Fruit fly (Drosophila melanogaster) whole organism, embryonic: ENCODE measurements around the gene CG16953.

Experiments
- B-H2 ChIP-seq: fragments of 200-800 bp; sonication (Bioruptor generic); optimal IDR thresholded peaks from 2 replicates; lab custom pipeline; 2018; ENCODE audit warnings: missing biosample characterization, mild to moderate bottlenecking, missing genetic modification characterization
- Blimp-1 ChIP-seq: fragments of 200-800 bp; sonication (Bioruptor generic); optimal IDR thresholded peaks from 3 replicates; lab custom pipeline; 2018; ENCODE audit warnings: missing biosample characterization, missing genetic modification characterization, mild to moderate bottlenecking, moderate library complexity, missing genetic modification reagents
- C15 ChIP-seq: fragments of 200-800 bp; sonication (Bioruptor generic); IDR thresholded peaks from 3 replicates; pipeline ENCODE4 v1.3.6; 2022; ENCODE audit warnings: missing biosample characterization, missing genetic modification characterization
- CG10654 ChIP-seq: fragments of 200-800 bp; sonication (Bioruptor generic); optimal IDR thresholded peaks from 2 replicates; lab custom pipeline; 2016; ENCODE audit warnings: missing biosample characterization, missing genetic modification characterization
- CG13894 ChIP-seq: fragments of 200-800 bp; sonication (Bioruptor generic); optimal IDR thresholded peaks from 3 replicates; lab custom pipeline; 2018; ENCODE audit warnings: missing biosample characterization, mild to moderate bottlenecking, missing genetic modification characterization, moderate library complexity
- CG1603 ChIP-seq: fragments of 200-800 bp; sonication (Bioruptor generic); optimal IDR thresholded peaks from 2 replicates; lab custom pipeline; 2019; ENCODE audit warnings: missing biosample characterization, mild to moderate bottlenecking, missing genetic modification characterization, moderate library complexity
- CG1647 ChIP-seq: fragments of 200-800 bp; sonication (Bioruptor generic); optimal IDR thresholded peaks from 3 replicates; lab custom pipeline; 2016; ENCODE audit warnings: missing biosample characterization, missing genetic modification characterization
- CG17186 ChIP-seq: fragments of 200-800 bp; sonication (Bioruptor generic); optimal IDR thresholded peaks from 3 replicates; lab custom pipeline; 2017; ENCODE audit warnings: missing biosample characterization, missing genetic modification reagents, missing genetic modification characterization
- CG17359 ChIP-seq: fragments of 200-800 bp; sonication (Bioruptor generic); optimal IDR thresholded peaks from 3 replicates; lab custom pipeline; 2018; ENCODE audit warnings: missing biosample characterization, mild to moderate bottlenecking, missing genetic modification characterization, moderate library complexity
- CG2129 ChIP-seq: fragments of 200-800 bp; sonication (Bioruptor generic); IDR thresholded peaks from 2 replicates; pipeline ENCODE4 v1.3.6; 2022; ENCODE audit warnings: missing biosample characterization, missing genetic modification characterization; ENCODE audit not compliant: partially characterized antibody
- CG2678 ChIP-seq: fragments of 200-800 bp; sonication (Bioruptor generic); optimal IDR thresholded peaks from 3 replicates; lab custom pipeline; 2019; ENCODE audit warnings: missing biosample characterization, mild to moderate bottlenecking, missing genetic modification characterization, moderate library complexity
- CG30403 ChIP-seq: fragments of 200-800 bp; sonication (Bioruptor generic); optimal IDR thresholded peaks from 3 replicates; lab custom pipeline; 2016; ENCODE audit warnings: missing biosample characterization, missing genetic modification characterization
- CG31365 ChIP-seq: fragments of 200-800 bp; sonication (Bioruptor generic); optimal IDR thresholded peaks from 2 replicates; lab custom pipeline; 2018; ENCODE audit warnings: missing biosample characterization, mild to moderate bottlenecking, missing genetic modification characterization
- CG31388 ChIP-seq: fragments of 200-800 bp; sonication (Bioruptor generic); optimal IDR thresholded peaks from 2 replicates; lab custom pipeline; 2016; ENCODE audit warnings: missing biosample characterization, missing genetic modification characterization
- CG32767 ChIP-seq: fragments of 200-800 bp; sonication (Bioruptor generic); IDR thresholded peaks from 2 replicates; pipeline ENCODE4 v1.3.6; 2022; ENCODE audit warnings: missing biosample characterization, missing genetic modification characterization
- CG4617 ChIP-seq: fragments of 200-800 bp; sonication (Bioruptor generic); optimal IDR thresholded peaks from 3 replicates; lab custom pipeline; 2016; ENCODE audit warnings: missing biosample characterization, missing genetic modification characterization, borderline replicate concordance
- CG5180 ChIP-seq: fragments of 200-800 bp; sonication (Bioruptor generic); optimal IDR thresholded peaks from 3 replicates; lab custom pipeline; 2017; ENCODE audit warnings: missing biosample characterization, missing genetic modification characterization, mild to moderate bottlenecking, moderate library complexity, missing genetic modification reagents
- CG7963 ChIP-seq: fragments of 200-800 bp; sonication (Bioruptor generic); IDR thresholded peaks from 3 replicates; pipeline ENCODE4 v1.3.6; 2022; ENCODE audit warnings: missing biosample characterization, missing genetic modification characterization; ENCODE audit not compliant: partially characterized antibody
- CG8388 ChIP-seq: fragments of 200-800 bp; sonication (Bioruptor generic); optimal IDR thresholded peaks from 2 replicates; lab custom pipeline; 2019; ENCODE audit warnings: missing biosample characterization, mild to moderate bottlenecking, missing genetic modification characterization, moderate library complexity
- CG9215 ChIP-seq: fragments of 200-800 bp; sonication (Bioruptor generic); IDR thresholded peaks from 2 replicates; pipeline ENCODE4 v1.3.6; 2022; ENCODE audit warnings: missing biosample characterization, missing genetic modification characterization
- CG9727 ChIP-seq: fragments of 200-800 bp; sonication (Bioruptor generic); optimal IDR thresholded peaks from 3 replicates; lab custom pipeline; 2017; ENCODE audit warnings: missing biosample characterization, mild to moderate bottlenecking, missing genetic modification characterization
- CG9817 ChIP-seq: fragments of 200-800 bp; sonication (Bioruptor generic); optimal IDR thresholded peaks from 2 replicates; lab custom pipeline; 2018; ENCODE audit warnings: missing biosample characterization, mild to moderate bottlenecking, missing genetic modification characterization, moderate library complexity
- CG9932 ChIP-seq: fragments of 200-800 bp; sonication (Bioruptor generic); IDR thresholded peaks from 2 replicates; pipeline ENCODE4 v1.3.6; 2022; ENCODE audit warnings: missing biosample characterization, missing genetic modification characterization
- Chrac-16 ChIP-seq: fragments of 200-800 bp; sonication (Bioruptor generic); optimal IDR thresholded peaks from 3 replicates; lab custom pipeline; 2016; ENCODE audit warnings: missing biosample characterization, missing genetic modification characterization
- D19A ChIP-seq: fragments of 200-800 bp; optimal IDR thresholded peaks from 3 replicates; lab custom pipeline; 2019; ENCODE audit warnings: missing biosample characterization, mild to moderate bottlenecking, missing genetic modification characterization, moderate library complexity
- Dp ChIP-seq: fragments of 200-800 bp; sonication (Bioruptor generic); optimal IDR thresholded peaks from 2 replicates; lab custom pipeline; 2018; ENCODE audit warnings: missing biosample characterization, mild to moderate bottlenecking, missing genetic modification characterization, moderate library complexity
- E2f2 ChIP-seq: fragments of 200-800 bp; sonication (Bioruptor generic); IDR thresholded peaks from 2 replicates; pipeline ENCODE4 v1.3.6; 2022; ENCODE audit warnings: missing biosample characterization, missing genetic modification characterization
- Hr3 ChIP-seq: fragments of 200-800 bp; sonication (Bioruptor generic); optimal IDR thresholded peaks from 3 replicates; lab custom pipeline; 2016; ENCODE audit warnings: missing biosample characterization, missing genetic modification characterization
- MTF-1 ChIP-seq: fragments of 200-800 bp; sonication (Bioruptor generic); optimal IDR thresholded peaks from 2 replicates; lab custom pipeline; 2018; ENCODE audit warnings: missing biosample characterization, mild to moderate bottlenecking, missing genetic modification characterization, borderline replicate concordance
- Mad ChIP-seq: fragments of 200-800 bp; sonication (Bioruptor generic); optimal IDR thresholded peaks from 2 replicates; lab custom pipeline; 2016; ENCODE audit warnings: missing biosample characterization, missing genetic modification characterization
- Myb ChIP-seq: fragments of 200-800 bp; sonication (Bioruptor generic); optimal IDR thresholded peaks from 2 replicates; lab custom pipeline; 2016; ENCODE audit warnings: missing biosample characterization, missing genetic modification characterization
- Optix ChIP-seq: fragments of 200-800 bp; sonication (Bioruptor generic); IDR thresholded peaks from 3 replicates; pipeline ENCODE4 v1.3.6; 2022; ENCODE audit warnings: missing biosample characterization, missing genetic modification characterization
- Scr ChIP-seq: fragments of 200-800 bp; sonication (Bioruptor generic); IDR thresholded peaks from 2 replicates; pipeline ENCODE4 v1.3.6; 2022; ENCODE audit warnings: missing biosample characterization, missing genetic modification characterization; ENCODE audit not compliant: partially characterized antibody
- Sry-β ChIP-seq: fragments of 200-800 bp; sonication (Bioruptor generic); optimal IDR thresholded peaks from 2 replicates; lab custom pipeline; 2018; ENCODE audit warnings: missing biosample characterization, mild to moderate bottlenecking, missing genetic modification characterization, moderate library complexity
- Taf1 ChIP-seq: fragments of 200-800 bp; sonication (Bioruptor generic); IDR thresholded peaks from 2 replicates; pipeline ENCODE4 v1.3.6; 2022; ENCODE audit warnings: missing biosample characterization, missing genetic modification characterization
- Vsx1 ChIP-seq: fragments of 200-800 bp; sonication (Bioruptor generic); optimal IDR thresholded peaks from 2 replicates; lab custom pipeline; 2017; ENCODE audit warnings: missing biosample characterization, mild to moderate bottlenecking, missing genetic modification characterization, missing genetic modification reagents
- Xbp1 ChIP-seq: fragments of 200-800 bp; sonication (Bioruptor generic); optimal IDR thresholded peaks from 3 replicates; lab custom pipeline; 2016; ENCODE audit warnings: missing biosample characterization, mild to moderate bottlenecking, missing genetic modification characterization
- cas ChIP-seq: fragments of 200-800 bp; sonication (Bioruptor generic); IDR thresholded peaks from 2 replicates; pipeline ENCODE4 v1.3.6; 2022; ENCODE audit warnings: missing biosample characterization, missing genetic modification characterization
- chm ChIP-seq: fragments of 200-800 bp; sonication (Bioruptor generic); IDR thresholded peaks from 2 replicates; pipeline ENCODE4 v1.3.6; 2022; ENCODE audit warnings: missing biosample characterization, missing genetic modification characterization
- croc ChIP-seq: fragments of 200-800 bp; sonication (Bioruptor generic); conservative IDR thresholded peaks from 3 replicates; pipeline ENCODE4 v1.3.6; 2022; ENCODE audit warnings: missing biosample characterization, missing genetic modification characterization
- crp ChIP-seq, 2 experiments: fragments of 200-800 bp; sonication (Bioruptor generic); optimal IDR thresholded peaks; 2 replicates in 1 of 2; 3 replicates in 1 of 2; lab custom pipeline; 2017; ENCODE audit warnings: missing biosample characterization in 2 of 2, missing genetic modification characterization in 2 of 2, mild to moderate bottlenecking in 1 of 2, moderate library complexity in 1 of 2
- gfzf ChIP-seq: fragments of 200-800 bp; sonication (Bioruptor generic); optimal IDR thresholded peaks from 2 replicates; lab custom pipeline; 2016; ENCODE audit warnings: missing biosample characterization, mild to moderate bottlenecking, missing genetic modification characterization, moderate library complexity
- gsb-n ChIP-seq: fragments of 200-800 bp; sonication (Bioruptor generic); optimal IDR thresholded peaks from 3 replicates; lab custom pipeline; 2018; ENCODE audit warnings: missing biosample characterization, mild to moderate bottlenecking, missing genetic modification characterization
- ham ChIP-seq: fragments of 200-800 bp; sonication (Bioruptor generic); IDR thresholded peaks from 2 replicates; pipeline ENCODE4 v1.3.6; 2022; ENCODE audit warnings: missing biosample characterization, missing genetic modification characterization
- otp ChIP-seq: fragments of 200-800 bp; sonication (Bioruptor generic); IDR thresholded peaks from 3 replicates; pipeline ENCODE4, ENCODE4 v1.3.6; 2022; ENCODE audit warnings: missing biosample characterization, missing genetic modification characterization
- pita ChIP-seq: fragments of 200-800 bp; sonication (Bioruptor generic); optimal IDR thresholded peaks from 2 replicates; lab custom pipeline; 2017; ENCODE audit warnings: missing biosample characterization, mild to moderate bottlenecking, missing genetic modification characterization
- salm ChIP-seq: fragments of 200-800 bp; sonication (Bioruptor generic); optimal IDR thresholded peaks from 2 replicates; lab custom pipeline; 2018; ENCODE audit warnings: missing biosample characterization, mild to moderate bottlenecking, missing genetic modification characterization
- sr ChIP-seq: fragments of 200-800 bp; sonication (Bioruptor generic); IDR thresholded peaks from 3 replicates; pipeline ENCODE4 v1.3.6; 2022; ENCODE audit warnings: missing biosample characterization, missing genetic modification characterization
- sug ChIP-seq: fragments of 200-800 bp; optimal IDR thresholded peaks from 2 replicates; lab custom pipeline; 2019; ENCODE audit warnings: missing biosample characterization, mild to moderate bottlenecking, missing genetic modification characterization, moderate library complexity

CG16953 gene

dm6 chr3R:20581376-20581775, 4.3 kb downstream of the CG16953 start, which contains the start of gene CG34008:
Gene CG34008, minus strand, starts transcription at chr3R:20581522.
- TF ChIP-seq CG31365 (tag; lab: Kevin White, UChicago): no peak
- TF ChIP-seq CG5180: no peak
- TF ChIP-seq CG9817 (tag; lab: Kevin White, UChicago): no peak
- TF ChIP-seq Dp (GFP tag; lab: Kevin White, UChicago): peak; percentile 54
- TF ChIP-seq CG9215 (GFP tag; lab: Robert Waterston, UW): no peak
- TF ChIP-seq chm (GFP tag; lab: Robert Waterston, UW): no peak
- TF ChIP-seq CG17186 (GFP tag; lab: Kevin White, UChicago): no peak
- no peak for TF ChIP-seq CG13894
- TF ChIP-seq Mad: no peak
- no peak for TF ChIP-seq Sry-β (GFP tag; lab: Kevin White, UChicago)
- TF ChIP-seq E2f2 (GFP tag; lab: Robert Waterston, UW): peak; percentile 67; the same call in 1 of the 2 replicates
- no peak for TF ChIP-seq gsb-n (tag; lab: Kevin White, UChicago)
- TF ChIP-seq gfzf (GFP tag; lab: Kevin White, UChicago): peak; percentile 58
- no peak for TF ChIP-seq Scr (GFP tag; lab: Robert Waterston, UW)
- no peak for TF ChIP-seq pita (GFP tag; lab: Kevin White, UChicago)
- no peak for TF ChIP-seq CG31388 (GFP tag; lab: Kevin White, UChicago)
- TF ChIP-seq D19A (tag; lab: Kevin White, UChicago): no peak
- TF ChIP-seq Taf1: no peak
- TF ChIP-seq CG9727 (GFP tag; lab: Kevin White, UChicago): no peak
- TF ChIP-seq CG10654: no peak

dm6 chr3R:20579816-20580215, 5.8 kb downstream of the CG16953 start, which contains the start of the genes EloB and Srp14:
Gene EloB, minus strand, starts transcription at chr3R:20579850.
Gene Srp14, plus strand, starts transcription at chr3R:20580115.
- TF ChIP-seq sr (GFP tag; lab: Robert Waterston, UW) (0 out of 3 replicates have a peak, but pooled peaks have one; percentile 23), CG2129 (GFP tag; lab: Robert Waterston, UW) (peak; percentile 95), MTF-1 (peak; percentile 31), CG2678 (peak; percentile 84), CG4617 (peak; percentile 95), CG7963 (peak; percentile 95), CG30403 (GFP tag; lab: Kevin White, UChicago) (peak; percentile 90), cas (GFP tag; lab: Robert Waterston, UW) (peak; percentile 55; the same call in 1 of the 2 replicates), crp (GFP tag; optimal IDR thresholded peaks at IDR 0.05; lab: Kevin White, UChicago) (peak in 1 of 2 experiments; percentile 27), salm (tag; lab: Kevin White, UChicago) (peak; percentile 76), sug (tag; lab: Kevin White, UChicago) (peak; percentile 87), CG17359 (peak; percentile 74), CG1647 (GFP tag; lab: Kevin White, UChicago) (peak; percentile 83), CG9932 (GFP tag; lab: Robert Waterston, UW) (peak; percentile 95), otp (GFP tag; lab: Robert Waterston, UW) (peak; percentile 66; the same call in 2 of the 3 replicates), CG1603 (tag; lab: Kevin White, UChicago) (peak; percentile 85), B-H2 (GFP tag; lab: Kevin White, UChicago) (peak; percentile 90), Vsx1 (GFP tag; lab: Kevin White, UChicago) (no peak), CG32767 (GFP tag; lab: Robert Waterston, UW) (peak; percentile 70; the same call in 1 of the 2 replicates), CG8388 (peak; percentile 77), Optix (GFP tag; lab: Robert Waterston, UW) (no peak), Chrac-16 (GFP tag; lab: Kevin White, UChicago) (peak; percentile 84), Xbp1 (GFP tag; lab: Kevin White, UChicago) (peak; percentile 88), croc (GFP tag; lab: Robert Waterston, UW) (0 out of 3 replicates have a peak, but pooled peaks have one; percentile 30), ham (GFP tag; lab: Robert Waterston, UW) (no peak), Blimp-1 (GFP tag; lab: Kevin White, UChicago) (peak; percentile 73), Myb (GFP tag; lab: Kevin White, UChicago) (peak; percentile 37), Hr3 (GFP tag; lab: Kevin White, UChicago) (peak; percentile 78), C15 (peak; percentile 61; the same call in 1 of the 3 replicates)
